Worm (Caenorhabditis elegans): Measurements from ENCODE around the gene fbxa-141.

fbxa-141 gene

ce11 chrX:14491103-14491502 lies 21.6 kb downstream of the fbxa-141 start (continued):
- TF ChIP-seq sdc-2 (tag; optimal IDR thresholded peaks at IDR 0.05), result peak; percentile 59
- peak; percentile 68 for TF ChIP-seq ama-1 (optimal IDR thresholded peaks at IDR 0.05)
- no peak for TF ChIP-seq lin-11 (tag; optimal IDR thresholded peaks at IDR 0.05)
- TF ChIP-seq ets-4 (tag; optimal IDR thresholded peaks at IDR 0.05), result no peak
- TF ChIP-seq ceh-24 (tag; optimal IDR thresholded peaks at IDR 0.05), result no peak
- no peak for TF ChIP-seq ceh-2 (tag; optimal IDR thresholded peaks at IDR 0.05)
- TF ChIP-seq fkh-10 (GFP tag; optimal IDR thresholded peaks at IDR 0.05), result no peak
- no peak for TF ChIP-seq elt-4 (tag; optimal IDR thresholded peaks at IDR 0.05)
- no peak for TF ChIP-seq K02D7.2 (tag; optimal IDR thresholded peaks at IDR 0.05)
- TF ChIP-seq elt-2 (tag; optimal IDR thresholded peaks at IDR 0.05), result peak; percentile 13
- no peak for TF ChIP-seq ceh-9 (tag; optimal IDR thresholded peaks at IDR 0.05)
- TF ChIP-seq dve-1 (tag; optimal IDR thresholded peaks at IDR 0.05), result no peak
- no peak for TF ChIP-seq madf-2 (tag; optimal IDR thresholded peaks at IDR 0.05)
- no peak for TF ChIP-seq ceh-19 (GFP tag; optimal IDR thresholded peaks at IDR 0.05)
- no peak for TF ChIP-seq gmeb-2 (tag; optimal IDR thresholded peaks at IDR 0.05)

ce11 chrX:14490486-14490885 lies 22.2 kb downstream of the fbxa-141 start:
- no peak for TF ChIP-seq tbx-7 (tag; optimal IDR thresholded peaks at IDR 0.05)
- TF ChIP-seq dmd-4 (tag; optimal IDR thresholded peaks at IDR 0.05; ENCODE audit: borderline replicate concordance), result no peak
- TF ChIP-seq madf-2 (tag; optimal IDR thresholded peaks at IDR 0.05), result no peak
- peak; percentile 49 for TF ChIP-seq elt-4 (tag; optimal IDR thresholded peaks at IDR 0.05)

- no peak for TF ChIP-seq hlh-8 (tag; optimal IDR thresholded peaks at IDR 0.05)
- TF ChIP-seq C08G9.2 (tag; optimal IDR thresholded peaks at IDR 0.05), result no peak
- TF ChIP-seq odd-2 (tag; optimal IDR thresholded peaks at IDR 0.05), result no peak
- no peak for TF ChIP-seq ets-4 (tag; optimal IDR thresholded peaks at IDR 0.05)
- TF ChIP-seq pqm-1 (tag; optimal IDR thresholded peaks at IDR 0.05), result no peak
- TF ChIP-seq lin-11 (tag; optimal IDR thresholded peaks at IDR 0.05), result no peak
- no peak for TF ChIP-seq ceh-6 (GFP tag; optimal IDR thresholded peaks at IDR 0.05)
- TF ChIP-seq ahr-1 (tag; optimal IDR thresholded peaks at IDR 0.05), result no peak
- no peak for TF ChIP-seq ceh-22 (tag; optimal IDR thresholded peaks at IDR 0.05)
- peak; percentile 13 for TF ChIP-seq ceh-19 (GFP tag; optimal IDR thresholded peaks at IDR 0.05)
- TF ChIP-seq pha-2 (tag; optimal IDR thresholded peaks at IDR 0.05), result no peak
- no peak for TF ChIP-seq K09A11.1 (tag; optimal IDR thresholded peaks at IDR 0.05; ENCODE audit: insufficient read depth)
- no peak for TF ChIP-seq ceh-24 (tag; optimal IDR thresholded peaks at IDR 0.05)
- TF ChIP-seq ceh-2 (tag; optimal IDR thresholded peaks at IDR 0.05), result no peak
- no peak for TF ChIP-seq eyg-1 (tag; optimal IDR thresholded peaks at IDR 0.05)
- TF ChIP-seq nhr-11 (tag; optimal IDR thresholded peaks at IDR 0.05), result no peak
- peak; percentile 20 for TF ChIP-seq unc-42 (tag; optimal IDR thresholded peaks at IDR 0.05)
- TF ChIP-seq npax-4 (tag; optimal IDR thresholded peaks at IDR 0.05), result no peak
- no peak for TF ChIP-seq C38D4.7 (GFP tag; optimal IDR thresholded peaks at IDR 0.05)
- peak; percentile 53 for TF ChIP-seq ceh-34 (tag; optimal IDR thresholded peaks at IDR 0.05)
- TF ChIP-seq pha-4 (tag; optimal IDR thresholded peaks at IDR 0.05), result no peak
- TF ChIP-seq pat-9 (tag; optimal IDR thresholded peaks at IDR 0.05), result no peak
- no peak for TF ChIP-seq hlh-6 (tag; optimal IDR thresholded peaks at IDR 0.05)
- TF ChIP-seq zip-5 (tag; optimal IDR thresholded peaks at IDR 0.05), result no peak
- TF ChIP-seq pros-1 (tag; optimal IDR thresholded peaks at IDR 0.05), result peak; percentile 6
- TF ChIP-seq F13H6.1 (tag; optimal IDR thresholded peaks at IDR 0.05), result no peak
- TF ChIP-seq ama-1 (optimal IDR thresholded peaks at IDR 0.05), result peak; percentile 67
- peak; percentile 45 for TF ChIP-seq ceh-31 (tag; optimal IDR thresholded peaks at IDR 0.05)
- no peak for TF ChIP-seq ceh-9 (tag; optimal IDR thresholded peaks at IDR 0.05)
- TF ChIP-seq unc-86 (tag; optimal IDR thresholded peaks at IDR 0.05), result no peak
- no peak for TF ChIP-seq gmeb-2 (tag; optimal IDR thresholded peaks at IDR 0.05)
- no peak for TF ChIP-seq fkh-6 (tag; optimal IDR thresholded peaks at IDR 0.05)
- no peak for TF ChIP-seq pax-1 (tag; optimal IDR thresholded peaks at IDR 0.05)
- TF ChIP-seq elt-2 (tag; optimal IDR thresholded peaks at IDR 0.05), result peak; percentile 28
- TF ChIP-seq lim-6 (tag; optimal IDR thresholded peaks at IDR 0.05), result no peak
- peak; percentile 15 for TF ChIP-seq rnt-1 (tag; optimal IDR thresholded peaks at IDR 0.05)
- TF ChIP-seq Y22D7AL.16 (tag; optimal IDR thresholded peaks at IDR 0.05), result no peak
- no peak for TF ChIP-seq nhr-232 (tag; optimal IDR thresholded peaks at IDR 0.05)
- TF ChIP-seq elt-4 (tag; optimal IDR thresholded peaks at IDR 0.05), result no peak
- TF ChIP-seq mec-3 (tag; optimal IDR thresholded peaks at IDR 0.05; ENCODE audit: borderline replicate concordance), result no peak
- no peak for TF ChIP-seq pag-3 (tag; optimal IDR thresholded peaks at IDR 0.05; ENCODE audit: borderline replicate concordance)
- no peak for TF ChIP-seq che-1 (tag; optimal IDR thresholded peaks at IDR 0.05)
Observed at ce11 chrX:14489945-14490344, 22.8 kb downstream of the fbxa-141 start, which contains the start of gene his-24. TSS of gene his-24 (plus strand) at chrX:14490094.
